Worm (Caenorhabditis elegans) whole organism, L1 larva: ENCODE data around the gene ptr-1.
A peak's percentile ranks its signal among the peaks of the same experiment; 100 is the strongest.

ENCODE experiments used
- C16A3.4 ChIP-seq: fragments of 150-350 bp; optimal IDR thresholded peaks from 2 replicates; lab custom pipeline; 2014; ENCODE audit warnings: missing biosample characterization, missing genetic modification characterization
- F16B12.6 ChIP-seq: fragments of 150-350 bp; optimal IDR thresholded peaks from 2 replicates; lab custom pipeline; 2014; ENCODE audit warnings: missing biosample characterization, missing genetic modification characterization
- aha-1 ChIP-seq: fragments of 150-350 bp; optimal IDR thresholded peaks from 2 replicates; lab custom pipeline; 2014; ENCODE audit warnings: missing biosample characterization, missing genetic modification characterization
- aly-2 ChIP-seq: fragments of 150-350 bp; optimal IDR thresholded peaks from 2 replicates; lab custom pipeline; 2014; ENCODE audit warnings: missing biosample characterization, missing genetic modification characterization
- ama-1 ChIP-seq: fragments of 150-350 bp; optimal IDR thresholded peaks from 2 replicates; lab custom pipeline; 2014
- blmp-1 ChIP-seq: fragments of 150-350 bp; optimal IDR thresholded peaks from 2 replicates; lab custom pipeline; 2014; ENCODE audit warnings: missing biosample characterization, missing genetic modification characterization
- ceh-63 ChIP-seq: fragments of 200-800 bp; sonication (Bioruptor generic); optimal IDR thresholded peaks from 2 replicates; lab custom pipeline; 2018; ENCODE audit warnings: mild to moderate bottlenecking, missing genetic modification characterization, missing compliant biosample characterization
- ceh-8 ChIP-seq: fragments of 200-800 bp; sonication (Bioruptor generic); optimal IDR thresholded peaks from 2 replicates; lab custom pipeline; 2018; ENCODE audit warnings: mild to moderate bottlenecking, missing genetic modification characterization, moderate library complexity, missing compliant biosample characterization
- ces-1 ChIP-seq: fragments of 150-350 bp; optimal IDR thresholded peaks from 2 replicates; lab custom pipeline; 2014; ENCODE audit warnings: missing biosample characterization, missing genetic modification reagents, missing genetic modification characterization
- dpl-1 ChIP-seq, 3 experiments: fragments of 150-350 bp in 2 of 3; sonication (generic microtip) in 1 of 3; optimal IDR thresholded peaks; 2 replicates each; lab custom pipeline; 2014 to 2017; ENCODE audit warnings: missing biosample characterization in 3 of 3, missing genetic modification characterization in 3 of 3, missing genetic modification reagents in 3 of 3
- efl-1 ChIP-seq, 4 experiments: fragments of 150-350 bp; optimal IDR thresholded peaks in 3 of 4; peaks in 1 of 4; 1 replicate in 1 of 4; 2 replicates in 3 of 4; lab custom pipeline; 2014; ENCODE audit warnings: missing biosample characterization in 2 of 4, missing genetic modification characterization in 2 of 4, missing genetic modification reagents in 2 of 4
- efl-3 ChIP-seq: fragments of 200-800 bp; sonication (Bioruptor generic); optimal IDR thresholded peaks from 2 replicates; lab custom pipeline; 2018; ENCODE audit warnings: mild to moderate bottlenecking, missing genetic modification characterization, missing compliant biosample characterization
- egl-27 ChIP-seq, 2 experiments: fragments of 150-350 bp in 1 of 2; sonication (generic microtip); optimal IDR thresholded peaks; 3 replicates each; lab custom pipeline; 2017 to 2018; ENCODE audit warnings: missing biosample characterization in 2 of 2, missing genetic modification characterization in 2 of 2, missing genetic modification reagents in 2 of 2
- elt-3 ChIP-seq, 6 experiments: fragments of 150-350 bp in 1 of 6; sonication (generic microtip); optimal IDR thresholded peaks; 2 replicates each; lab custom pipeline; 2017 to 2018; ENCODE audit warnings: missing biosample characterization in 6 of 6, missing genetic modification characterization in 6 of 6, inconsistent platforms in 1 of 6
- fos-1 ChIP-seq: fragments of 150-350 bp; optimal IDR thresholded peaks from 2 replicates; lab custom pipeline; 2014; ENCODE audit warnings: missing biosample characterization, missing genetic modification characterization
- hpl-2 ChIP-seq: fragments of 150-350 bp; optimal IDR thresholded peaks from 2 replicates; lab custom pipeline; 2014; ENCODE audit warnings: missing biosample characterization, missing genetic modification reagents, missing genetic modification characterization
- jun-1 ChIP-seq: fragments of 150-350 bp; optimal IDR thresholded peaks from 2 replicates; lab custom pipeline; 2014; ENCODE audit warnings: missing biosample characterization, missing genetic modification reagents, missing genetic modification characterization
- lin-14 ChIP-seq: fragments of 200-800 bp; sonication (Bioruptor generic); optimal IDR thresholded peaks from 2 replicates; lab custom pipeline; 2018; ENCODE audit warnings: mild to moderate bottlenecking, missing genetic modification characterization, moderate library complexity, missing compliant biosample characterization
- lin-15B ChIP-seq: fragments of 150-350 bp; sonication (generic microtip); optimal IDR thresholded peaks from 3 replicates; lab custom pipeline; 2014; ENCODE audit warnings: missing biosample characterization, missing genetic modification characterization
- lsy-2 ChIP-seq, 2 experiments: fragments of 150-350 bp; optimal IDR thresholded peaks; 2 replicates each; lab custom pipeline; 2014; ENCODE audit warnings: missing biosample characterization in 2 of 2, missing genetic modification characterization in 2 of 2
- mef-2 ChIP-seq: fragments of 150-350 bp; optimal IDR thresholded peaks from 2 replicates; lab custom pipeline; 2014; ENCODE audit warnings: missing biosample characterization, missing genetic modification characterization
- mep-1 ChIP-seq: fragments of 150-350 bp; optimal IDR thresholded peaks from 2 replicates; lab custom pipeline; 2014; ENCODE audit warnings: missing biosample characterization, missing genetic modification characterization
- nhr-19 ChIP-seq: fragments of 200-800 bp; sonication (Bioruptor generic); conservative IDR thresholded peaks from 2 replicates; pipeline ENCODE4 v1.3.6; 2022; ENCODE audit warnings: missing genetic modification characterization, missing compliant biosample characterization
- nhr-28 ChIP-seq: fragments of 150-350 bp; optimal IDR thresholded peaks from 2 replicates; lab custom pipeline; 2014; ENCODE audit warnings: missing biosample characterization, missing genetic modification characterization
- nhr-47 ChIP-seq: sonication (generic microtip); optimal IDR thresholded peaks from 2 replicates; lab custom pipeline; 2016; ENCODE audit warnings: mild to moderate bottlenecking, missing genetic modification characterization, moderate library complexity, missing compliant biosample characterization
- nhr-71 ChIP-seq: sonication (generic microtip); optimal IDR thresholded peaks from 2 replicates; lab custom pipeline; 2016; ENCODE audit warnings: mild to moderate bottlenecking, missing genetic modification characterization, moderate library complexity, missing compliant biosample characterization
- nhr-85 ChIP-seq: sonication (generic microtip); peaks from one replicate; lab custom pipeline; 2016; ENCODE audit warnings: missing genetic modification characterization, inconsistent platforms, missing compliant biosample characterization
- nhr-90 ChIP-seq: sonication (generic microtip); optimal IDR thresholded peaks from 2 replicates; lab custom pipeline; 2016; ENCODE audit warnings: mild to moderate bottlenecking, missing genetic modification characterization, missing compliant biosample characterization; ENCODE audit not compliant: poor library complexity
- snu-23 ChIP-seq: sonication (generic microtip); optimal IDR thresholded peaks from 2 replicates; lab custom pipeline; 2016; ENCODE audit warnings: missing genetic modification characterization, missing compliant biosample characterization
- sptf-1 ChIP-seq: fragments of 150-350 bp; optimal IDR thresholded peaks from 2 replicates; lab custom pipeline; 2014; ENCODE audit warnings: missing biosample characterization, missing genetic modification characterization
- swsn-7 ChIP-seq: sonication (generic microtip); optimal IDR thresholded peaks from 2 replicates; lab custom pipeline; 2016; ENCODE audit warnings: missing genetic modification characterization, missing compliant biosample characterization
- unc-30 ChIP-seq: sonication (generic microtip); optimal IDR thresholded peaks from 2 replicates; lab custom pipeline; 2017; ENCODE audit warnings: missing biosample characterization, missing genetic modification characterization
- xbp-1 ChIP-seq: sonication (generic microtip); optimal IDR thresholded peaks from 2 replicates; lab custom pipeline; 2016; ENCODE audit warnings: missing genetic modification characterization, missing compliant biosample characterization
- zip-4 ChIP-seq: fragments of 200-800 bp; sonication (Bioruptor generic); optimal IDR thresholded peaks from 2 replicates; lab custom pipeline; 2018; ENCODE audit warnings: mild to moderate bottlenecking, missing genetic modification characterization, moderate library complexity, missing compliant biosample characterization
- ztf-11 ChIP-seq, 2 experiments: sonication (generic microtip); optimal IDR thresholded peaks; 2 replicates each; lab custom pipeline; 2016 to 2017; ENCODE audit warnings: missing genetic modification characterization in 2 of 2, missing biosample characterization in 1 of 2, missing compliant biosample characterization in 1 of 2

ptr-1 gene

ce11 chrV:9165073-9165699, 16.3 kb downstream of the ptr-1 start, which contains the start of gene col-10 (continued):
- TF ChIP-seq egl-27 (tag; optimal IDR thresholded peaks at IDR 0.05; lab: Kevin White, UChicago), result no peak
- no peak for TF ChIP-seq fos-1 (tag; lab: Kevin White, UChicago)
- TF ChIP-seq swsn-7, result no peak
- no peak for TF ChIP-seq nhr-28
- no peak for TF ChIP-seq zip-4 (GFP tag; lab: Kevin White, UChicago)
- TF ChIP-seq hpl-2 (GFP tag; lab: Kevin White, UChicago), result no peak
- no peak for TF ChIP-seq ztf-11 (tag; optimal IDR thresholded peaks at IDR 0.05; lab: Kevin White, UChicago)
- TF ChIP-seq mef-2, result no peak
- TF ChIP-seq lin-15B (tag; lab: Kevin White, UChicago), result no peak
- no peak for TF ChIP-seq F16B12.6 (tag; lab: Kevin White, UChicago)
- TF ChIP-seq nhr-47 (tag; lab: Kevin White, UChicago), result peak; percentile 34
- peak; percentile 64 for TF ChIP-seq blmp-1
- TF ChIP-seq snu-23 (GFP tag; lab: Kevin White, UChicago), result peak; percentile 74
- TF ChIP-seq sptf-1 (tag; lab: Kevin White, UChicago), result no peak
- no peak for TF ChIP-seq unc-30 (tag; lab: Kevin White, UChicago)
- TF ChIP-seq ceh-63 (GFP tag; lab: Kevin White, UChicago), result no peak
- TF ChIP-seq aha-1 (tag; lab: Kevin White, UChicago), result no peak
- TF ChIP-seq xbp-1, result peak; percentile 23
- no peak for TF ChIP-seq C16A3.4
- peak in 1 of 3 experiments; percentile 9 for TF ChIP-seq dpl-1 (GFP tag; optimal IDR thresholded peaks at IDR 0.05; lab: Kevin White, UChicago)

DNA sequence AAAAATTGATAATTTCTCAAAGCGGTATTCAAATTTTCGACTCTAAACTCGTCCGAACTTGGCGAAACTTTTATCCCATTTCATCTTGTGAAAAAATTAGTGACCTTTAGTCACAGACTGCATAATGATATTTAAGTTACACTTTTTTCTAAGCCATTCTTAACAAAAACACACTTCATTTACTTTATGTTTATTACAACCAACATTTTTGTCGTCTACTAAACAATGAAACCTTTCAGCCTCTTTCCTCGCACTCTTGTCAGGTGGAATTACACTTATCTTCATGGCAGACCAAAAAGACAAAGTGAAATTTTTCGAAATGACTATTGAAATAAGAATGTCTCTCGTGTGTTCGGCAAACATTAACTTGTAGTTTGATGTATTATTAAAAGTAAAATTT, 17.6 kb downstream of the ptr-1 start:
- TF ChIP-seq aly-2 (peak; percentile 54), ama-1 (lab: Kevin White, UChicago) (peak; percentile 73), ceh-8 (no peak), F16B12.6 (tag; lab: Kevin White, UChicago) (no peak), fos-1 (tag; lab: Kevin White, UChicago) (no peak), nhr-19 (GFP tag; lab: Robert Waterston, UW) (0 out of 2 replicates have a peak, but pooled peaks have one; percentile 5), elt-3 (tag; optimal IDR thresholded peaks at IDR 0.05; lab: Kevin White, UChicago) (peak in 2 of 6 experiments; percentile 35 to 46), lsy-2 (tag; optimal IDR thresholded peaks at IDR 0.05; lab: Kevin White, UChicago) (peak in 1 of 2 experiments; percentile 43), efl-1 (optimal IDR thresholded peaks at IDR 0.05; lab: Kevin White, UChicago) (peak in 1 of 2 experiments; percentile 11), efl-1 (GFP tag; optimal IDR thresholded peaks at IDR 0.05 in 1 of 2; lab: Kevin White, UChicago) (no peak), nhr-90 (peak; percentile 10), lin-14 (GFP tag; lab: Kevin White, UChicago) (peak; percentile 6), nhr-85 (peak; percentile 70), xbp-1 (no peak), lin-15B (tag; lab: Kevin White, UChicago) (no peak), nhr-47 (tag; lab: Kevin White, UChicago) (peak; percentile 21), jun-1 (tag; lab: Kevin White, UChicago) (peak; percentile 42), nhr-71 (tag; lab: Kevin White, UChicago) (peak; percentile 50)

DNA sequence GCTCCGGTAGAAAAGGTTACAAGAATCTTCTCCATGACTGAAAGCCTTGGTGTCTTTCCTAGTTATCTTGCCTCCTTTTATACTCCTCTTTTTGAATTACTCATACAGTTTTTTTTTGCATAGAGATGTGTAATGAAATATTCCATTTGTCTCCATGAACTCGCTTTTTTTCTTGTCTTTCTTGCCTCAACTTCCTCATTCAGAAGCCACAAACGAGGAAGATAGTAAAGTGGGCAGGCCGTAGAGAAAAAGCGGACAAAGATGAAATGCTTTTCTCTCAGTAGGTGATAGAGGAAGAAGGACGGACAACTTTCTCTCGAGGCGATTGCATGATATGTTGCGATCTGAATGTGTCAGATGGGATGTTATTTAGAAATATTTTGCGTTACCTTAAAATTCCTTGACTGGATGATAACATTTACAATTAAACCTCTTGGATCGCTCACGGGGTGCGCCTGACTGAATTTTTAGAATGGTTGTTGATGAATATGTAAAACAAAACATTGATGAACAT, 18.5 kb downstream of the ptr-1 start, which contains the start of gene col-145:
TSS of gene col-145 (minus strand) at position 51 of the 514 bp plus-strand sequence.
- TF ChIP-seq efl-3 (GFP tag; lab: Kevin White, UChicago) (no peak), lsy-2 (tag; optimal IDR thresholded peaks at IDR 0.05; lab: Kevin White, UChicago) (no peak), ces-1 (GFP tag; lab: Kevin White, UChicago) (no peak), nhr-85 (peak; percentile 5), mep-1 (tag; lab: Kevin White, UChicago) (no peak), blmp-1 (peak; percentile 86), lin-14 (GFP tag; lab: Kevin White, UChicago) (peak; percentile 39), ceh-8 (no peak), elt-3 (tag; optimal IDR thresholded peaks at IDR 0.05; lab: Kevin White, UChicago) (peak in 1 of 6 experiments; percentile 6), snu-23 (GFP tag; lab: Kevin White, UChicago) (peak; percentile 1)
